Worm (Caenorhabditis elegans): ENCODE results near the gene mdf-2.

DNA sequence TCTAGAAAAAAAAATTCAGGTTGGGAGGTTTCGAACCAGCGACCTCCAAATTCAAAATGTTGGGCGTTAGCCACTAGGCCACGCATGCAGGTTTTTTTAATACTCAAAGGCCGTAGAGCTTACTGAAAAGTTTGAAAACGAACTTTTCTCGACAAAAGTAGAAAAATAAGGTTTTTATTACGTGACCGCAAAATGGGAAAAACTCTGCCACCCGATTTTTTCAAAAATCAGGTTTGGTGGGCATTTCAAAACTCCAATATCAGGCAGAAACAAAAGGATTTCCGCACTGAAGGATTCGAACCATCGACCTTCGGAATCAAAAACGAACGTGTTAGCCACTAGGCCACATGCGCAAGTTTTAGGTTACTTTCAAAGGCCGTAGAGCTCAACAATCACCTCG lies 17.8 kb upstream of the mdf-2 start:
- TF ChIP-seq cog-1 (tag; optimal IDR thresholded peaks at IDR 0.05) (no peak), ztf-29 (GFP tag; IDR thresholded peaks at IDR 0.05) (no peak)
